Worm (Caenorhabditis elegans) whole organism, L2 larva: Measurements from ENCODE around the gene dao-3.

Experiments used
- alr-1 ChIP-seq: fragments of 150-350 bp; optimal IDR thresholded peaks from 2 replicates; lab custom pipeline; 2014; ENCODE audit warnings: missing biosample characterization, missing genetic modification characterization
- blmp-1 ChIP-seq: sonication (generic microtip); optimal IDR thresholded peaks from 2 replicates; lab custom pipeline; 2017; ENCODE audit warnings: missing genetic modification characterization, mild to moderate bottlenecking, missing compliant biosample characterization, antibody characterized with exemption, moderate library complexity; ENCODE audit not compliant: insufficient read depth
- elt-3 ChIP-seq: sonication (generic microtip); optimal IDR thresholded peaks from 2 replicates; lab custom pipeline; 2017; ENCODE audit warnings: missing biosample characterization, missing genetic modification characterization
- lin-13 ChIP-seq: fragments of 150-350 bp; optimal IDR thresholded peaks from 2 replicates; lab custom pipeline; 2014; ENCODE audit warnings: missing biosample characterization, missing genetic modification reagents, missing genetic modification characterization
- lin-39 ChIP-seq: fragments of 150-350 bp; optimal IDR thresholded peaks from 2 replicates; lab custom pipeline; 2014; ENCODE audit warnings: missing biosample characterization, missing genetic modification reagents, missing genetic modification characterization
- lsy-2 ChIP-seq, 2 experiments: fragments of 150-350 bp in 1 of 2; sonication (generic microtip) in 1 of 2; optimal IDR thresholded peaks; 2 replicates each; lab custom pipeline; 2014 to 2017; ENCODE audit warnings: missing biosample characterization in 2 of 2, missing genetic modification characterization in 2 of 2
- mdl-1 ChIP-seq, 2 experiments: fragments of 150-350 bp in 1 of 2; sonication (generic microtip) in 1 of 2; optimal IDR thresholded peaks; 2 replicates each; lab custom pipeline; 2017; ENCODE audit warnings: missing biosample characterization in 2 of 2, missing genetic modification characterization in 2 of 2
- nhr-11 ChIP-seq: fragments of 150-350 bp; optimal IDR thresholded peaks from 2 replicates; lab custom pipeline; 2014; ENCODE audit warnings: missing biosample characterization, missing genetic modification characterization
- nhr-25 ChIP-seq: fragments of 150-350 bp; sonication (generic microtip); optimal IDR thresholded peaks from 3 replicates; lab custom pipeline; 2014; ENCODE audit warnings: missing biosample characterization, missing genetic modification characterization
- snpc-4 ChIP-seq: fragments of 150-350 bp; optimal IDR thresholded peaks from 2 replicates; lab custom pipeline; 2014; ENCODE audit warnings: missing biosample characterization, missing genetic modification characterization
- unc-55 ChIP-seq: fragments of 150-350 bp; sonication (generic microtip); optimal IDR thresholded peaks from 3 replicates; lab custom pipeline; 2014; ENCODE audit warnings: missing biosample characterization, missing genetic modification reagents, missing genetic modification characterization
- unc-62 ChIP-seq: fragments of 150-350 bp; optimal IDR thresholded peaks from 2 replicates; lab custom pipeline; 2014; ENCODE audit warnings: missing biosample characterization, missing genetic modification reagents, missing genetic modification characterization

DNA sequence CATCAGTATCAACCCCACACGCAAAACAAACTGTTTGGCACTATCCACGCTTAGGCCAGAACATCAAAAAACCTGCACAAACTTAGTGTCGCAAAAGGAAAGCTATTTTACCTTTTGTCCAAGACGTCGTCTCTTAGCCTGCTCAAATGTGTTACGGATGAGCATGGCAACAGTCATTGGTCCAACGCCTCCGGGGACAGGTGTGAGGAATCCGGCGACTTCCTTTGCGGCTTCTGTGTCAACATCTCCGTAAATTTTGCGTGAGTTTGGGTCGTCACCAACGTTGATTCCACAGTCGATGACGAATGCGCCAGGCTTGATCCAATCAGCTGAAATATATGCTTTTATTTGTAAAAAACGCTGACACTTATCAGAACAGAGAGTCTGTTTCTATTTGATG is 1.7 kb downstream of the dao-3 start:
- TF ChIP-seq elt-3 (tag; lab: Kevin White, UChicago) (no peak), mdl-1 (tag; optimal IDR thresholded peaks at IDR 0.05; lab: Kevin White, UChicago) (no peak), blmp-1 (tag; lab: Kevin White, UChicago) (no peak), nhr-11 (no peak), nhr-25 (tag; lab: Kevin White, UChicago) (no peak), unc-55 (no peak), unc-62 (no peak), alr-1 (tag; lab: Kevin White, UChicago) (no peak), snpc-4 (tag; lab: Kevin White, UChicago) (no peak), lin-13 (GFP tag; lab: Kevin White, UChicago) (no peak), lin-39 (no peak), lsy-2 (tag; optimal IDR thresholded peaks at IDR 0.05; lab: Kevin White, UChicago) (no peak)
